Fruit fly (Drosophila melanogaster) whole organism, pupa: ENCODE measurements around the gene Veneno.

Experiments
- CG13204 ChIP-seq: fragments of 200-800 bp; sonication (Bioruptor generic); optimal IDR thresholded peaks from 2 replicates; lab custom pipeline; 2018; ENCODE audit warnings: missing biosample characterization, mild to moderate bottlenecking, missing genetic modification characterization, moderate library complexity
- CG15710 ChIP-seq: fragments of 200-800 bp; sonication (Bioruptor generic); optimal IDR thresholded peaks from 2 replicates; lab custom pipeline; 2018; ENCODE audit warnings: missing biosample characterization, mild to moderate bottlenecking, missing genetic modification characterization, moderate library complexity
- CG4496 ChIP-seq: fragments of 200-800 bp; sonication (Bioruptor generic); IDR thresholded peaks from 3 replicates; pipeline ENCODE4 v1.3.6; 2022; ENCODE audit warnings: missing biosample characterization, missing genetic modification characterization
- EcR ChIP-seq: fragments of 200-800 bp; sonication (Bioruptor generic); optimal IDR thresholded peaks from 3 replicates; lab custom pipeline; 2019; ENCODE audit warnings: missing biosample characterization, missing genetic modification characterization, mild to moderate bottlenecking, moderate library complexity, missing genetic modification reagents
- Ets98B ChIP-seq: fragments of 200-800 bp; sonication (Bioruptor generic); IDR thresholded peaks from 2 replicates; pipeline ENCODE4 v1.3.6; 2022; ENCODE audit warnings: missing biosample characterization, missing genetic modification characterization
- Snoo ChIP-seq: fragments of 200-800 bp; sonication (Bioruptor generic); optimal IDR thresholded peaks from 3 replicates; lab custom pipeline; 2017; ENCODE audit warnings: missing biosample characterization, mild to moderate bottlenecking, missing genetic modification characterization, inconsistent platforms

dm6 chr3R:8353994-8354393 lies 8.4 kb downstream of the Veneno start:
- TF ChIP-seq Snoo (no peak), CG4496 (no peak), CG15710 (tag; lab: Kevin White, UChicago) (no peak), EcR (GFP tag; lab: Kevin White, UChicago) (no peak), Ets98B (GFP tag; lab: Robert Waterston, UW) (no peak), CG13204 (GFP tag; lab: Kevin White, UChicago) (no peak)
